Worm (Caenorhabditis elegans): ENCODE data around the gene F46H5.7.

F46H5.7 gene

ce11 chrX:7284724-7285184 is 42.0 kb upstream of the F46H5.7 start (continued):
- TF ChIP-seq F44E2.7 (GFP tag; IDR thresholded peaks at IDR 0.05) (no peak), nhr-28 (tag; optimal IDR thresholded peaks at IDR 0.05) (no peak), arid-1 (GFP tag; conservative IDR thresholded peaks at IDR 0.05) (no peak), mep-1 (tag; optimal IDR thresholded peaks at IDR 0.05) (peak; percentile 64), ceh-32 (tag; optimal IDR thresholded peaks at IDR 0.05; ENCODE audit: poor library complexity) (no peak), zip-2 (tag; optimal IDR thresholded peaks at IDR 0.05) (no peak), ZK337.2 (GFP tag; IDR thresholded peaks at IDR 0.05) (no peak), zag-1 (tag; optimal IDR thresholded peaks at IDR 0.05) (no peak), T26A8.4 (GFP tag; IDR thresholded peaks at IDR 0.05) (no peak), nhr-6 (tag; optimal IDR thresholded peaks at IDR 0.05) (no peak), nhr-77 (tag; optimal IDR thresholded peaks at IDR 0.05) (no peak), spr-3 (GFP tag; optimal IDR thresholded peaks at IDR 0.05) (no peak), madf-5 (GFP tag; IDR thresholded peaks at IDR 0.05) (no peak), aly-2 (tag; optimal IDR thresholded peaks at IDR 0.05) (no peak), dmd-8 (GFP tag; IDR thresholded peaks at IDR 0.05) (no peak), ama-1 (optimal IDR thresholded peaks at IDR 0.05) (no peak), lin-38 (GFP tag; IDR thresholded peaks at IDR 0.05) (no peak), egl-43 (GFP tag; IDR thresholded peaks at IDR 0.05) (no peak), aha-1 (tag) (peak; percentile 96), ceh-44 (GFP tag; IDR thresholded peaks at IDR 0.05) (no peak), hif-1 (tag; optimal IDR thresholded peaks at IDR 0.05) (no peak), nhr-76 (tag; optimal IDR thresholded peaks at IDR 0.05) (no peak), zfp-3 (GFP tag; conservative IDR thresholded peaks at IDR 0.05) (no peak), vab-7 (GFP tag; IDR thresholded peaks at IDR 0.05) (no peak), unc-39 (tag; optimal IDR thresholded peaks at IDR 0.05) (no peak), daf-8 (GFP tag; IDR thresholded peaks at IDR 0.05) (no peak), unc-62 (GFP tag; optimal IDR thresholded peaks at IDR 0.05 in 1 of 2) (peak in 1 of 2 experiments; percentile 86), unc-62 (tag; optimal IDR thresholded peaks at IDR 0.05) (no peak), nhr-11 (tag; optimal IDR thresholded peaks at IDR 0.05) (no peak), mxl-2 (GFP tag; conservative IDR thresholded peaks at IDR 0.05) (no peak), ces-1 (GFP tag; optimal IDR thresholded peaks at IDR 0.05) (no peak), nhr-111 (GFP tag; optimal IDR thresholded peaks at IDR 0.05) (no peak), F10B5.3 (tag; optimal IDR thresholded peaks at IDR 0.05) (no peak), fos-1 (tag; optimal IDR thresholded peaks at IDR 0.05) (no peak), zfp-2 (tag; optimal IDR thresholded peaks at IDR 0.05) (no peak), jun-1 (tag; optimal IDR thresholded peaks at IDR 0.05) (no peak), tag-97 (GFP tag; IDR thresholded peaks at IDR 0.05) (no peak), Y48G9A.11 (GFP tag; IDR thresholded peaks at IDR 0.05) (no peak), ztf-7 (tag; optimal IDR thresholded peaks at IDR 0.05) (no peak), hlh-30 (tag; optimal IDR thresholded peaks at IDR 0.05; ENCODE audit: insufficient read depth) (peak; percentile 11), lin-15B (tag; optimal IDR thresholded peaks at IDR 0.05) (no peak), mxl-3 (GFP tag; optimal IDR thresholded peaks at IDR 0.05) (no peak), nhr-237 (tag; optimal IDR thresholded peaks at IDR 0.05) (no peak), snpc-1.2 (GFP tag; IDR thresholded peaks at IDR 0.05) (no peak), tra-1 (GFP tag; IDR thresholded peaks at IDR 0.05) (no peak), Y5F2A.4 (GFP tag; optimal IDR thresholded peaks at IDR 0.05) (no peak), ceh-62 (tag; optimal IDR thresholded peaks at IDR 0.05) (no peak), skn-1 (tag; optimal IDR thresholded peaks at IDR 0.05) (no peak), R02D3.7 (tag; optimal IDR thresholded peaks at IDR 0.05) (no peak), F37D6.2 (tag; optimal IDR thresholded peaks at IDR 0.05) (peak; percentile 79), ctbp-1 (GFP tag; IDR thresholded peaks at IDR 0.05) (peak; percentile 76)

Data from whole organism, L4 larva.